Fruit fly (Drosophila melanogaster) whole organism, pupa: ENCODE data around the gene CG45099.

Experiments
- CG13204 ChIP-seq: fragments of 200-800 bp; sonication (Bioruptor generic); optimal IDR thresholded peaks from 2 replicates; lab custom pipeline; 2018; ENCODE audit warnings: missing biosample characterization, mild to moderate bottlenecking, missing genetic modification characterization, moderate library complexity
- CG15710 ChIP-seq: fragments of 200-800 bp; sonication (Bioruptor generic); optimal IDR thresholded peaks from 2 replicates; lab custom pipeline; 2018; ENCODE audit warnings: missing biosample characterization, mild to moderate bottlenecking, missing genetic modification characterization, moderate library complexity
- CG17806 ChIP-seq: fragments of 200-800 bp; sonication (Bioruptor generic); optimal IDR thresholded peaks from 2 replicates; lab custom pipeline; 2018; ENCODE audit warnings: missing biosample characterization, mild to moderate bottlenecking, missing genetic modification characterization, moderate library complexity
- CG32121 ChIP-seq: fragments of 200-800 bp; sonication (Bioruptor generic); IDR thresholded peaks from 2 replicates; pipeline ENCODE4 v1.3.6; 2022; ENCODE audit warnings: missing biosample characterization, missing genetic modification characterization
- fd96Ca ChIP-seq: fragments of 200-800 bp; sonication (Bioruptor generic); IDR thresholded peaks from 3 replicates; pipeline ENCODE4 v1.3.6; 2022; ENCODE audit warnings: missing biosample characterization, missing genetic modification characterization
- gl ChIP-seq: fragments of 200-800 bp; sonication (Bioruptor generic); optimal IDR thresholded peaks from 2 replicates; lab custom pipeline; 2018; ENCODE audit warnings: missing biosample characterization, mild to moderate bottlenecking, missing genetic modification characterization

DNA sequence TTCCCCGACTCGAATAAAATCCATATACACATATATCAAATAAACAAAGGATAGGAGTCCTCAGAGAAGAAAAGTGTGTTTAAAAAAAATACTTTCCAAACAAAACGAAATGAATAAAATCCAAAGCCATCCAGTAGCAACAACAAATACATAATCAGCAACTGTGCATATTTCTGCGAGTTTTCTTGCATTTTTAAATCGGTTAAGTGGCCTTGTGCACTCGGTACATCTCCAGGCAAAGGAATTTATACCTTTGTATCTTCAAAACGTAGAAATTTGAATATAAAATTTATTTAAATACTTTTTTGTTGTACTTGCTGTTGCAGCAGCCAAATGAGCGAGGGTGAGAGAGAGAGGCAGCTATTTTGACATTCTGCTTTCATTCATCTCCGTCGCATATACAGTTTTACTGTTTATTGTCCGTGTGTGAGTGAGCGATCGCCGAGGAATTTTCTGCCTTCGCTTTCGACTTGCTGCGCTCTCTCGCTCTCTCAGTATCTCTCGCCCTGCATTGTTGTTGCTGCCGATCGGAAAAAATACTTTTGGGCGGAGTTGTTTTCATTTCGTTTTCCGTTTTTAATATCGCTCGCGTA, 8.3 kb upstream of the CG45099 start:
- TF ChIP-seq fd96Ca (GFP tag; lab: Robert Waterston, UW) (no peak), CG32121 (no peak), CG13204 (no peak), CG17806 (tag; lab: Kevin White, UChicago) (no peak), gl (no peak), CG15710 (tag; lab: Kevin White, UChicago) (no peak)
